Fruit fly (Drosophila melanogaster) whole organism, embryonic: ENCODE data around the gene ver.

Source experiments
- BEAF-32 ChIP-seq: fragments of 200-800 bp; sonication (Bioruptor generic); optimal IDR thresholded peaks from 3 replicates; lab custom pipeline; 2017; ENCODE audit warnings: missing biosample characterization, missing genetic modification characterization, mild to moderate bottlenecking, moderate library complexity, missing genetic modification reagents
- Bdp1 ChIP-seq: fragments of 200-800 bp; sonication (Bioruptor generic); optimal IDR thresholded peaks from 3 replicates; lab custom pipeline; 2016; ENCODE audit warnings: missing biosample characterization, missing genetic modification characterization
- Blimp-1 ChIP-seq: fragments of 200-800 bp; sonication (Bioruptor generic); optimal IDR thresholded peaks from 3 replicates; lab custom pipeline; 2018; ENCODE audit warnings: missing biosample characterization, missing genetic modification characterization, mild to moderate bottlenecking, moderate library complexity, missing genetic modification reagents
- BtbVII ChIP-seq: fragments of 200-800 bp; sonication (Bioruptor generic); optimal IDR thresholded peaks from 3 replicates; lab custom pipeline; 2017; ENCODE audit warnings: missing biosample characterization, mild to moderate bottlenecking, missing genetic modification characterization
- CG10274 ChIP-seq: fragments of 200-800 bp; sonication (Bioruptor generic); optimal IDR thresholded peaks from 3 replicates; lab custom pipeline; 2017; ENCODE audit warnings: missing biosample characterization, mild to moderate bottlenecking, missing genetic modification characterization
- CG10321 ChIP-seq: fragments of 200-800 bp; sonication (Bioruptor generic); IDR thresholded peaks from 2 replicates; pipeline ENCODE4 v1.3.6; 2022; ENCODE audit warnings: missing biosample characterization, missing genetic modification characterization
- CG10431 ChIP-seq: fragments of 200-800 bp; sonication (Bioruptor generic); optimal IDR thresholded peaks from 3 replicates; lab custom pipeline; 2018; ENCODE audit warnings: missing biosample characterization, mild to moderate bottlenecking, missing genetic modification characterization
- CG10543 ChIP-seq: fragments of 200-800 bp; sonication (Bioruptor generic); optimal IDR thresholded peaks from 3 replicates; lab custom pipeline; 2017; ENCODE audit warnings: missing biosample characterization, mild to moderate bottlenecking, missing genetic modification characterization, moderate library complexity
- CG10654 ChIP-seq: fragments of 200-800 bp; sonication (Bioruptor generic); optimal IDR thresholded peaks from 2 replicates; lab custom pipeline; 2016; ENCODE audit warnings: missing biosample characterization, missing genetic modification characterization
- CG11723 ChIP-seq: fragments of 200-800 bp; sonication (Bioruptor generic); optimal IDR thresholded peaks from 2 replicates; lab custom pipeline; 2017; ENCODE audit warnings: missing biosample characterization, mild to moderate bottlenecking, missing genetic modification characterization
- CG1233 ChIP-seq: fragments of 200-800 bp; sonication (Bioruptor generic); optimal IDR thresholded peaks from 4 replicates; lab custom pipeline; 2018; ENCODE audit warnings: missing biosample characterization, mild to moderate bottlenecking, missing genetic modification characterization
- CG13287 ChIP-seq: fragments of 200-800 bp; sonication (Bioruptor generic); IDR thresholded peaks from 2 replicates; pipeline ENCODE4 v1.3.6; 2022; ENCODE audit warnings: missing biosample characterization, missing genetic modification characterization; ENCODE audit not compliant: partially characterized antibody
- CG13775 ChIP-seq: fragments of 200-800 bp; sonication (Bioruptor generic); optimal IDR thresholded peaks from 3 replicates; lab custom pipeline; 2017; ENCODE audit warnings: missing biosample characterization, mild to moderate bottlenecking, missing genetic modification characterization
- CG14050 ChIP-seq: fragments of 200-800 bp; sonication (Bioruptor generic); IDR thresholded peaks from 3 replicates; pipeline ENCODE4 v1.3.6; 2022; ENCODE audit warnings: missing biosample characterization, missing genetic modification characterization
- CG15269 ChIP-seq: fragments of 200-800 bp; sonication (Bioruptor generic); optimal IDR thresholded peaks from 2 replicates; lab custom pipeline; 2018; ENCODE audit warnings: missing biosample characterization, mild to moderate bottlenecking, missing genetic modification characterization, moderate library complexity
- CG15696 ChIP-seq: fragments of 200-800 bp; sonication (Bioruptor generic); optimal IDR thresholded peaks from 2 replicates; lab custom pipeline; 2019; ENCODE audit warnings: missing biosample characterization, mild to moderate bottlenecking, missing genetic modification characterization, moderate library complexity
- CG17829 ChIP-seq: fragments of 200-800 bp; optimal IDR thresholded peaks from 2 replicates; lab custom pipeline; 2019; ENCODE audit warnings: missing biosample characterization, mild to moderate bottlenecking, missing genetic modification characterization, moderate library complexity
- CG18476 ChIP-seq: fragments of 200-800 bp; sonication (Bioruptor generic); optimal IDR thresholded peaks from 2 replicates; lab custom pipeline; 2016; ENCODE audit warnings: missing biosample characterization, mild to moderate bottlenecking, missing genetic modification characterization
- CG31441 ChIP-seq: fragments of 200-800 bp; sonication (Bioruptor generic); IDR thresholded peaks from 2 replicates; pipeline ENCODE4 v1.3.6; 2022; ENCODE audit warnings: missing biosample characterization, missing genetic modification characterization
- CG34376 ChIP-seq: fragments of 200-800 bp; sonication (Bioruptor generic); optimal IDR thresholded peaks from 2 replicates; lab custom pipeline; 2018; ENCODE audit warnings: missing biosample characterization, mild to moderate bottlenecking, missing genetic modification characterization
- CG4424 ChIP-seq: fragments of 200-800 bp; sonication (Bioruptor generic); optimal IDR thresholded peaks from 3 replicates; lab custom pipeline; 2016; ENCODE audit warnings: missing biosample characterization, missing genetic modification characterization
- CG4617 ChIP-seq: fragments of 200-800 bp; sonication (Bioruptor generic); optimal IDR thresholded peaks from 3 replicates; lab custom pipeline; 2016; ENCODE audit warnings: missing biosample characterization, missing genetic modification characterization, borderline replicate concordance
- CG4707 ChIP-seq: fragments of 200-800 bp; sonication (Bioruptor generic); optimal IDR thresholded peaks from 2 replicates; lab custom pipeline; 2018; ENCODE audit warnings: missing biosample characterization, mild to moderate bottlenecking, missing genetic modification characterization, moderate library complexity
- CG7556 ChIP-seq: fragments of 200-800 bp; sonication (Bioruptor generic); optimal IDR thresholded peaks from 2 replicates; lab custom pipeline; 2017; ENCODE audit warnings: missing biosample characterization, mild to moderate bottlenecking, missing genetic modification characterization
- CG7786 ChIP-seq: fragments of 200-800 bp; sonication (Bioruptor generic); optimal IDR thresholded peaks from 2 replicates; lab custom pipeline; 2016; ENCODE audit warnings: missing biosample characterization, missing genetic modification characterization
- CG8478 ChIP-seq: fragments of >200 bp; optimal IDR thresholded peaks from 2 replicates; lab custom pipeline; 2018
- ERR ChIP-seq: fragments of 200-800 bp; sonication (Bioruptor generic); optimal IDR thresholded peaks from 2 replicates; lab custom pipeline; 2016; ENCODE audit warnings: missing biosample characterization, missing genetic modification characterization
- Elba2 ChIP-seq: fragments of 200-800 bp; sonication (Bioruptor generic); optimal IDR thresholded peaks from 3 replicates; lab custom pipeline; 2016; ENCODE audit warnings: missing biosample characterization, missing genetic modification characterization
- Fer1 ChIP-seq: fragments of 200-800 bp; sonication (Bioruptor generic); optimal IDR thresholded peaks from 2 replicates; lab custom pipeline; 2017; ENCODE audit warnings: missing biosample characterization, mild to moderate bottlenecking, missing genetic modification characterization
- HLH4C ChIP-seq: fragments of 200-800 bp; sonication (Bioruptor generic); IDR thresholded peaks from 3 replicates; pipeline ENCODE4 v1.3.6; 2022; ENCODE audit warnings: missing biosample characterization, missing genetic modification characterization; ENCODE audit not compliant: partially characterized antibody
- Lpt ChIP-seq: fragments of >200 bp; optimal IDR thresholded peaks from 2 replicates; lab custom pipeline; 2018; ENCODE audit warnings: missing biosample characterization, missing genetic modification characterization
- MESR4 ChIP-seq: fragments of 200-800 bp; sonication (Bioruptor generic); optimal IDR thresholded peaks from 2 replicates; lab custom pipeline; 2018; ENCODE audit warnings: missing biosample characterization, mild to moderate bottlenecking, missing genetic modification characterization, moderate library complexity
- Myb ChIP-seq: fragments of 200-800 bp; sonication (Bioruptor generic); optimal IDR thresholded peaks from 2 replicates; lab custom pipeline; 2016; ENCODE audit warnings: missing biosample characterization, missing genetic modification characterization
- NC2β ChIP-seq: fragments of 200-800 bp; sonication (Bioruptor generic); optimal IDR thresholded peaks from 2 replicates; lab custom pipeline; 2016; ENCODE audit warnings: missing biosample characterization, missing genetic modification characterization
- Nf-YC ChIP-seq: fragments of 200-800 bp; optimal IDR thresholded peaks from 3 replicates; lab custom pipeline; 2019; ENCODE audit warnings: missing biosample characterization, mild to moderate bottlenecking, missing genetic modification characterization, moderate library complexity
- Poxn ChIP-seq: fragments of 200-800 bp; sonication (Bioruptor generic); IDR thresholded peaks from 2 replicates; pipeline ENCODE4 v1.3.6; 2022; ENCODE audit warnings: missing biosample characterization, missing genetic modification characterization
- Six4 ChIP-seq: fragments of 200-800 bp; sonication (Bioruptor generic); optimal IDR thresholded peaks from 2 replicates; lab custom pipeline; 2016; ENCODE audit warnings: missing biosample characterization, missing genetic modification characterization
- ara ChIP-seq: fragments of 200-800 bp; sonication (Bioruptor generic); IDR thresholded peaks from 2 replicates; pipeline ENCODE4 v1.3.6; 2022; ENCODE audit warnings: missing biosample characterization, missing genetic modification characterization
- cato ChIP-seq: fragments of 200-800 bp; sonication (Bioruptor generic); optimal IDR thresholded peaks from 2 replicates; lab custom pipeline; 2016; ENCODE audit warnings: missing biosample characterization, missing genetic modification characterization, borderline replicate concordance
- crp ChIP-seq, 2 experiments: fragments of 200-800 bp; sonication (Bioruptor generic); optimal IDR thresholded peaks; 2 replicates in 1 of 2; 3 replicates in 1 of 2; lab custom pipeline; 2017; ENCODE audit warnings: missing biosample characterization in 2 of 2, missing genetic modification characterization in 2 of 2, mild to moderate bottlenecking in 1 of 2, moderate library complexity in 1 of 2
- dmrt99B ChIP-seq: fragments of 200-800 bp; sonication (Bioruptor generic); optimal IDR thresholded peaks from 2 replicates; lab custom pipeline; 2018; ENCODE audit warnings: missing biosample characterization, mild to moderate bottlenecking, missing genetic modification characterization, moderate library complexity
- fd3F ChIP-seq: fragments of 200-800 bp; sonication (Bioruptor generic); optimal IDR thresholded peaks from 2 replicates; lab custom pipeline; 2018; ENCODE audit warnings: missing biosample characterization, mild to moderate bottlenecking, missing genetic modification characterization, moderate library complexity
- hth ChIP-seq: fragments of >200 bp; optimal IDR thresholded peaks from 2 replicates; lab custom pipeline; 2017; ENCODE audit warnings: inconsistent platforms
- inv ChIP-seq: fragments of 200-800 bp; sonication (Bioruptor generic); IDR thresholded peaks from 2 replicates; pipeline ENCODE4 v1.3.6; 2022; ENCODE audit warnings: missing biosample characterization, missing genetic modification characterization; ENCODE audit not compliant: partially characterized antibody
- ken ChIP-seq: fragments of 200-800 bp; sonication (Bioruptor generic); IDR thresholded peaks from 3 replicates; pipeline ENCODE4 v1.3.6; 2022; ENCODE audit warnings: missing biosample characterization, missing genetic modification characterization
- mirr ChIP-seq: fragments of 200-800 bp; sonication (Bioruptor generic); optimal IDR thresholded peaks from 3 replicates; lab custom pipeline; 2018; ENCODE audit warnings: missing biosample characterization, mild to moderate bottlenecking, missing genetic modification characterization
- nom ChIP-seq: fragments of 200-800 bp; sonication (Bioruptor generic); optimal IDR thresholded peaks from 2 replicates; lab custom pipeline; 2017; ENCODE audit warnings: missing biosample characterization, missing genetic modification characterization, mild to moderate bottlenecking, moderate library complexity, missing genetic modification reagents
- peb ChIP-seq: fragments of 200-800 bp; sonication (Bioruptor generic); IDR thresholded peaks from 2 replicates; pipeline ENCODE4 v1.3.6; 2022; ENCODE audit warnings: missing biosample characterization, missing genetic modification characterization
- sim ChIP-seq: fragments of 200-800 bp; sonication (Bioruptor generic); IDR thresholded peaks from 2 replicates; pipeline ENCODE4 v1.3.6; 2022; ENCODE audit warnings: missing biosample characterization, missing genetic modification characterization
- sisA ChIP-seq: fragments of 200-800 bp; sonication (Bioruptor generic); IDR thresholded peaks from 2 replicates; pipeline ENCODE4 v1.3.6; 2022; ENCODE audit warnings: missing biosample characterization, missing genetic modification characterization

The ver gene

DNA sequence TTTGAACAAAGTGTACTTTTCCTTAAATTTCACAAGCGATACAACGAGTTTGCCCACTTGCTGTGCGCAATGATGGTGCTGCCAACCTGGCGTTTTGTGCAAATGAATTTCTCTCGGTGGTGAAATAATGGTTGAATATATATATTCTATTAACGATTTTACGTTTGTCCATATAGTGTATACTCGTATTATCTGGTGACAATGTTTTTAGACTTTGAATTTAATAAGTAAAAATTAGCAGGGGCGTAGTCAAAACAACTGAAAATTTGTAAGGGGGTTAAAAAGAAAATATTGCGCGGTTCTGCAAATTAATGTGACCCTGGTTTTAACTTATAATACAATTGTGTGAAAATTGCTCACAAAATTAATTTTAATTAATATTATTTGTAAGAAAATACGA is at the start of gene ver, which contains the start of gene Gcn5 (continued):
- TF ChIP-seq CG7786 (GFP tag; lab: Kevin White, UChicago) (peak; percentile 80), crp (GFP tag; optimal IDR thresholded peaks at IDR 0.05; lab: Kevin White, UChicago) (peak in 1 of 2 experiments; percentile 65), sim (GFP tag; lab: Robert Waterston, UW) (peak; percentile 76), CG13775 (peak; percentile 93), HLH4C (GFP tag; lab: Robert Waterston, UW) (no peak), MESR4 (peak; percentile 89), CG34376 (GFP tag; lab: Kevin White, UChicago) (peak; percentile 62), CG7556 (GFP tag; lab: Kevin White, UChicago) (peak; percentile 89), dmrt99B (tag; lab: Kevin White, UChicago) (peak; percentile 91), hth (lab: Kevin White, UChicago) (no peak), ken (GFP tag; lab: Robert Waterston, UW) (peak; percentile 94), CG1233 (GFP tag; lab: Kevin White, UChicago) (peak; percentile 90), CG10321 (GFP tag; lab: Robert Waterston, UW) (peak; percentile 72), cato (GFP tag; lab: Kevin White, UChicago) (peak; percentile 84), nom (peak; percentile 92), CG10274 (GFP tag; lab: Kevin White, UChicago) (peak; percentile 75), peb (GFP tag; lab: Robert Waterston, UW) (peak; percentile 79), Elba2 (GFP tag; lab: Kevin White, UChicago) (peak; percentile 21), Six4 (peak; percentile 81), fd3F (peak; percentile 92), CG4617 (peak; percentile 74), ara (GFP tag; lab: Robert Waterston, UW) (peak; percentile 89), ERR (GFP tag; lab: Kevin White, UChicago) (no peak), inv (GFP tag; lab: Robert Waterston, UW) (no peak), Lpt (no peak), CG10654 (peak; percentile 85), CG13287 (GFP tag; lab: Robert Waterston, UW) (peak; percentile 44; the same call in 1 of the 2 replicates), CG14050 (GFP tag; lab: Robert Waterston, UW) (peak; percentile 93), BEAF-32 (GFP tag; lab: Kevin White, UChicago) (peak; percentile 39), Bdp1 (GFP tag; lab: Kevin White, UChicago) (peak; percentile 78), CG17829 (tag; lab: Kevin White, UChicago) (peak; percentile 91), CG10431 (GFP tag; lab: Kevin White, UChicago) (peak; percentile 62), CG15696 (tag; lab: Kevin White, UChicago) (peak; percentile 84), Nf-YC (peak; percentile 75), sisA (peak; percentile 92), Poxn (GFP tag; lab: Robert Waterston, UW) (peak; percentile 78; the same call in 1 of the 2 replicates), NC2β (GFP tag; lab: Kevin White, UChicago) (peak; percentile 72), CG15269 (tag; lab: Kevin White, UChicago) (peak; percentile 95), CG4707 (GFP tag; lab: Kevin White, UChicago) (peak; percentile 65), CG10543 (GFP tag; lab: Kevin White, UChicago) (peak; percentile 81), mirr (GFP tag; lab: Kevin White, UChicago) (peak; percentile 77), Blimp-1 (GFP tag; lab: Kevin White, UChicago) (peak; percentile 89), Myb (GFP tag; lab: Kevin White, UChicago) (peak; percentile 56), CG18476 (GFP tag; lab: Kevin White, UChicago) (peak; percentile 92), CG8478 (lab: Kevin White, UChicago) (no peak), CG4424 (GFP tag; lab: Kevin White, UChicago) (peak; percentile 90), BtbVII (GFP tag; lab: Kevin White, UChicago) (peak; percentile 90), Fer1 (GFP tag; lab: Kevin White, UChicago) (peak; percentile 89), CG11723 (GFP tag; lab: Kevin White, UChicago) (peak; percentile 85), CG31441 (GFP tag; lab: Robert Waterston, UW) (peak; percentile 95)
